Fruit fly (Drosophila melanogaster) whole organism, embryonic: Measurements from ENCODE around the gene Abl.

ENCODE experiments used
- Antp ChIP-seq: fragments of 200-800 bp; sonication (Bioruptor generic); optimal IDR thresholded peaks from 3 replicates; lab custom pipeline; 2016; ENCODE audit warnings: missing biosample characterization, missing genetic modification characterization
- Bdp1 ChIP-seq: fragments of 200-800 bp; sonication (Bioruptor generic); optimal IDR thresholded peaks from 3 replicates; lab custom pipeline; 2016; ENCODE audit warnings: missing biosample characterization, missing genetic modification characterization
- CG10274 ChIP-seq: fragments of 200-800 bp; sonication (Bioruptor generic); optimal IDR thresholded peaks from 3 replicates; lab custom pipeline; 2017; ENCODE audit warnings: missing biosample characterization, mild to moderate bottlenecking, missing genetic modification characterization
- CG10543 ChIP-seq: fragments of 200-800 bp; sonication (Bioruptor generic); optimal IDR thresholded peaks from 3 replicates; lab custom pipeline; 2017; ENCODE audit warnings: missing biosample characterization, mild to moderate bottlenecking, missing genetic modification characterization, moderate library complexity
- CG11247 ChIP-seq: fragments of 200-800 bp; sonication (Bioruptor generic); IDR thresholded peaks from 2 replicates; pipeline ENCODE4 v1.3.6; 2022; ENCODE audit warnings: missing biosample characterization, missing genetic modification characterization
- CG12942 ChIP-seq: fragments of 200-800 bp; sonication (Bioruptor generic); optimal IDR thresholded peaks from 3 replicates; lab custom pipeline; 2016; ENCODE audit warnings: missing biosample characterization, missing genetic modification characterization
- CG13624 ChIP-seq: fragments of 200-800 bp; sonication (Bioruptor generic); optimal IDR thresholded peaks from 2 replicates; lab custom pipeline; 2016; ENCODE audit warnings: missing biosample characterization, missing genetic modification characterization
- CG15011 ChIP-seq: fragments of 200-800 bp; sonication (Bioruptor generic); optimal IDR thresholded peaks from 3 replicates; lab custom pipeline; 2018; ENCODE audit warnings: missing biosample characterization, mild to moderate bottlenecking, missing genetic modification characterization
- CG1602 ChIP-seq: fragments of 200-800 bp; sonication (Bioruptor generic); optimal IDR thresholded peaks from 3 replicates; lab custom pipeline; 2016; ENCODE audit warnings: missing biosample characterization, missing genetic modification characterization
- CG17328 ChIP-seq: fragments of 200-800 bp; sonication (Bioruptor generic); IDR thresholded peaks from 2 replicates; pipeline ENCODE4 v1.3.6; 2022; ENCODE audit warnings: missing biosample characterization, missing genetic modification characterization
- CG17361 ChIP-seq: fragments of 200-800 bp; sonication (Bioruptor generic); IDR thresholded peaks from 3 replicates; pipeline ENCODE4 v1.3.6; 2022; ENCODE audit warnings: missing biosample characterization, missing genetic modification characterization
- CG17829 ChIP-seq: fragments of 200-800 bp; optimal IDR thresholded peaks from 2 replicates; lab custom pipeline; 2019; ENCODE audit warnings: missing biosample characterization, mild to moderate bottlenecking, missing genetic modification characterization, moderate library complexity
- CG2129 ChIP-seq: fragments of 200-800 bp; sonication (Bioruptor generic); IDR thresholded peaks from 2 replicates; pipeline ENCODE4 v1.3.6; 2022; ENCODE audit warnings: missing biosample characterization, missing genetic modification characterization; ENCODE audit not compliant: partially characterized antibody
- CG2199 ChIP-seq: fragments of 200-800 bp; sonication (Bioruptor generic); IDR thresholded peaks from 3 replicates; pipeline ENCODE4 v1.3.6; 2022; ENCODE audit warnings: missing biosample characterization, missing genetic modification characterization
- CG30403 ChIP-seq: fragments of 200-800 bp; sonication (Bioruptor generic); optimal IDR thresholded peaks from 3 replicates; lab custom pipeline; 2016; ENCODE audit warnings: missing biosample characterization, missing genetic modification characterization
- CG31388 ChIP-seq: fragments of 200-800 bp; sonication (Bioruptor generic); optimal IDR thresholded peaks from 2 replicates; lab custom pipeline; 2016; ENCODE audit warnings: missing biosample characterization, missing genetic modification characterization
- CG3163 ChIP-seq: fragments of 200-800 bp; sonication (Bioruptor generic); optimal IDR thresholded peaks from 3 replicates; lab custom pipeline; 2016; ENCODE audit warnings: missing biosample characterization, missing genetic modification characterization
- CG32772 ChIP-seq: fragments of 200-800 bp; sonication (Bioruptor generic); IDR thresholded peaks from 2 replicates; pipeline ENCODE4 v1.3.6; 2022; ENCODE audit warnings: missing biosample characterization, missing genetic modification characterization
- CG3847 ChIP-seq: fragments of 200-800 bp; sonication (Bioruptor generic); IDR thresholded peaks from 2 replicates; pipeline ENCODE4 v1.3.6; 2022; ENCODE audit warnings: missing biosample characterization, missing genetic modification characterization
- CG4360 ChIP-seq: fragments of 200-800 bp; sonication (Bioruptor generic); IDR thresholded peaks from 2 replicates; pipeline ENCODE4 v1.3.6; 2022; ENCODE audit warnings: missing biosample characterization, missing genetic modification characterization
- CG6254 ChIP-seq: fragments of 200-800 bp; sonication (Bioruptor generic); optimal IDR thresholded peaks from 3 replicates; lab custom pipeline; 2017; ENCODE audit warnings: mild to moderate bottlenecking, missing biosample characterization, missing genetic modification reagents, missing genetic modification characterization
- CG6654 ChIP-seq: fragments of 200-800 bp; sonication (Bioruptor generic); optimal IDR thresholded peaks from 2 replicates; lab custom pipeline; 2017; ENCODE audit warnings: missing biosample characterization, mild to moderate bottlenecking, missing genetic modification characterization
- CG6854 ChIP-seq: fragments of 200-800 bp; sonication (Bioruptor generic); optimal IDR thresholded peaks from 3 replicates; lab custom pipeline; 2017; ENCODE audit warnings: missing biosample characterization, mild to moderate bottlenecking, missing genetic modification characterization
- CG7963 ChIP-seq: fragments of 200-800 bp; sonication (Bioruptor generic); IDR thresholded peaks from 3 replicates; pipeline ENCODE4 v1.3.6; 2022; ENCODE audit warnings: missing biosample characterization, missing genetic modification characterization; ENCODE audit not compliant: partially characterized antibody
- CG8478 ChIP-seq: fragments of >200 bp; optimal IDR thresholded peaks from 2 replicates; lab custom pipeline; 2018
- CrebB ChIP-seq: fragments of 200-800 bp; sonication (Bioruptor generic); optimal IDR thresholded peaks from 3 replicates; lab custom pipeline; 2018; ENCODE audit warnings: missing biosample characterization, mild to moderate bottlenecking, missing genetic modification characterization
- Dek ChIP-seq: fragments of 200-800 bp; sonication (Bioruptor generic); optimal IDR thresholded peaks from 3 replicates; lab custom pipeline; 2019; ENCODE audit warnings: missing biosample characterization, mild to moderate bottlenecking, missing genetic modification characterization, moderate library complexity
- Dfd ChIP-seq, 2 experiments: fragments of >200 bp; optimal IDR thresholded peaks; 2 replicates each; lab custom pipeline; 2017; ENCODE audit warnings: missing biosample characterization in 2 of 2, missing genetic modification characterization in 2 of 2
- Dp ChIP-seq: fragments of 200-800 bp; sonication (Bioruptor generic); optimal IDR thresholded peaks from 2 replicates; lab custom pipeline; 2018; ENCODE audit warnings: missing biosample characterization, mild to moderate bottlenecking, missing genetic modification characterization, moderate library complexity
- Ets97D ChIP-seq: fragments of 200-800 bp; sonication (Bioruptor generic); optimal IDR thresholded peaks from 3 replicates; lab custom pipeline; 2016; ENCODE audit warnings: missing biosample characterization, missing genetic modification characterization
- Fer1 ChIP-seq: fragments of 200-800 bp; sonication (Bioruptor generic); optimal IDR thresholded peaks from 2 replicates; lab custom pipeline; 2017; ENCODE audit warnings: missing biosample characterization, mild to moderate bottlenecking, missing genetic modification characterization
- Mes4 ChIP-seq: fragments of 200-800 bp; sonication (Bioruptor generic); optimal IDR thresholded peaks from 2 replicates; lab custom pipeline; 2016; ENCODE audit warnings: missing biosample characterization, missing genetic modification characterization
- Oaz ChIP-seq: fragments of 200-800 bp; sonication (Bioruptor generic); IDR thresholded peaks from 2 replicates; pipeline ENCODE4 v1.3.6; 2022; ENCODE audit warnings: missing biosample characterization, missing genetic modification characterization
- YL-1 ChIP-seq: fragments of 200-800 bp; sonication (Bioruptor generic); optimal IDR thresholded peaks from 3 replicates; lab custom pipeline; 2017; ENCODE audit warnings: missing biosample characterization, mild to moderate bottlenecking, missing genetic modification characterization
- ab ChIP-seq: fragments of 200-800 bp; sonication (Bioruptor generic); optimal IDR thresholded peaks from 2 replicates; lab custom pipeline; 2016; ENCODE audit warnings: missing biosample characterization, missing genetic modification characterization
- cas ChIP-seq: fragments of 200-800 bp; sonication (Bioruptor generic); IDR thresholded peaks from 2 replicates; pipeline ENCODE4 v1.3.6; 2022; ENCODE audit warnings: missing biosample characterization, missing genetic modification characterization
- chinmo ChIP-seq: fragments of 200-800 bp; sonication (Bioruptor generic); IDR thresholded peaks from 4 replicates; pipeline ENCODE4 v1.3.6; 2022; ENCODE audit warnings: missing biosample characterization, missing genetic modification characterization; ENCODE audit not compliant: partially characterized antibody
- fd3F ChIP-seq: fragments of 200-800 bp; sonication (Bioruptor generic); optimal IDR thresholded peaks from 2 replicates; lab custom pipeline; 2018; ENCODE audit warnings: missing biosample characterization, mild to moderate bottlenecking, missing genetic modification characterization, moderate library complexity
- fd64A ChIP-seq: fragments of 200-800 bp; sonication (Bioruptor generic); optimal IDR thresholded peaks from 3 replicates; lab custom pipeline; 2018; ENCODE audit warnings: missing biosample characterization, mild to moderate bottlenecking, missing genetic modification characterization
- fu2 ChIP-seq: fragments of 200-800 bp; sonication (Bioruptor generic); optimal IDR thresholded peaks from 2 replicates; lab custom pipeline; 2016; ENCODE audit warnings: missing biosample characterization, missing genetic modification characterization
- gcm ChIP-seq: fragments of 200-800 bp; sonication (Bioruptor generic); optimal IDR thresholded peaks from 2 replicates; lab custom pipeline; 2019; ENCODE audit warnings: missing biosample characterization, mild to moderate bottlenecking, missing genetic modification characterization, moderate library complexity
- grau ChIP-seq: fragments of 200-800 bp; optimal IDR thresholded peaks from 3 replicates; lab custom pipeline; 2019; ENCODE audit warnings: missing biosample characterization, mild to moderate bottlenecking, missing genetic modification characterization, moderate library complexity
- luna ChIP-seq: fragments of 200-800 bp; sonication (Bioruptor generic); optimal IDR thresholded peaks from 2 replicates; lab custom pipeline; 2016; ENCODE audit warnings: missing biosample characterization, missing genetic modification characterization
- nerfin-1 ChIP-seq: fragments of 200-800 bp; sonication (Bioruptor generic); optimal IDR thresholded peaks from 3 replicates; lab custom pipeline; 2019; ENCODE audit warnings: missing biosample characterization, mild to moderate bottlenecking, missing genetic modification characterization, moderate library complexity
- oc ChIP-seq: fragments of 200-800 bp; sonication (Bioruptor generic); optimal IDR thresholded peaks from 2 replicates; lab custom pipeline; 2018; ENCODE audit warnings: missing biosample characterization, mild to moderate bottlenecking, missing genetic modification characterization, moderate library complexity
- sc ChIP-seq, 3 experiments: fragments of >200 bp in 2 of 3; fragments of 200-800 bp in 1 of 3; sonication (Bioruptor generic) in 1 of 3; optimal IDR thresholded peaks; 2 replicates in 2 of 3; 3 replicates in 1 of 3; lab custom pipeline; 2017; ENCODE audit warnings: mild to moderate bottlenecking in 1 of 3, missing biosample characterization in 1 of 3, missing genetic modification characterization in 1 of 3, missing genetic modification reagents in 1 of 3
- sd ChIP-seq: fragments of 200-800 bp; sonication (Bioruptor generic); optimal IDR thresholded peaks from 3 replicates; lab custom pipeline; 2018; ENCODE audit warnings: missing biosample characterization, mild to moderate bottlenecking, missing genetic modification characterization, moderate library complexity
- slou ChIP-seq: fragments of 200-800 bp; sonication (Bioruptor generic); optimal IDR thresholded peaks from 3 replicates; lab custom pipeline; 2016; ENCODE audit warnings: missing biosample characterization, missing genetic modification characterization
- sr ChIP-seq: fragments of 200-800 bp; sonication (Bioruptor generic); IDR thresholded peaks from 3 replicates; pipeline ENCODE4 v1.3.6; 2022; ENCODE audit warnings: missing biosample characterization, missing genetic modification characterization
- tup ChIP-seq: fragments of 200-800 bp; sonication (Bioruptor generic); optimal IDR thresholded peaks from 2 replicates; lab custom pipeline; 2016; ENCODE audit warnings: missing biosample characterization, mild to moderate bottlenecking, missing genetic modification characterization, moderate library complexity
- usp ChIP-seq: fragments of >200 bp; optimal IDR thresholded peaks from 2 replicates; lab custom pipeline; 2017; ENCODE audit warnings: missing biosample characterization, missing genetic modification characterization
- zfh1 ChIP-seq: fragments of 200-800 bp; sonication (Bioruptor generic); IDR thresholded peaks from 3 replicates; pipeline ENCODE4 v1.3.6; 2022; ENCODE audit warnings: missing biosample characterization, missing genetic modification characterization

Abl gene

dm6 chr3L:16642088-16642507 lies 5.6 kb downstream of the Abl start (continued):
- TF ChIP-seq CrebB (tag; lab: Kevin White, UChicago) (no peak), Antp (GFP tag; lab: Kevin White, UChicago) (peak; percentile 1), Mes4 (no peak), CG3163 (no peak), CG6254 (GFP tag; lab: Kevin White, UChicago) (peak; percentile 56), CG4360 (GFP tag; lab: Robert Waterston, UW) (no peak), CG17829 (tag; lab: Kevin White, UChicago) (peak; percentile 78), CG10274 (no peak), CG2199 (no peak), CG1602 (GFP tag; lab: Kevin White, UChicago) (peak; percentile 66), oc (tag; lab: Kevin White, UChicago) (no peak), chinmo (no peak), CG6654 (peak; percentile 62), zfh1 (GFP tag; lab: Robert Waterston, UW) (peak; percentile 63; the same call in 1 of the 3 replicates), luna (no peak), sc (optimal IDR thresholded peaks at IDR 0.05; lab: Kevin White, UChicago) (no peak), sc (GFP tag; optimal IDR thresholded peaks at IDR 0.05; lab: Kevin White, UChicago) (peak; percentile 72), CG31388 (no peak), fd3F (GFP tag; lab: Kevin White, UChicago) (no peak), CG10543 (GFP tag; lab: Kevin White, UChicago) (no peak), CG17361 (GFP tag; lab: Robert Waterston, UW) (peak; percentile 92), CG13624 (GFP tag; lab: Kevin White, UChicago) (no peak), Bdp1 (GFP tag; lab: Kevin White, UChicago) (no peak), CG3847 (no peak), CG12942 (GFP tag; lab: Kevin White, UChicago) (peak; percentile 27), CG17328 (GFP tag; lab: Robert Waterston, UW) (no peak), Ets97D (GFP tag; lab: Kevin White, UChicago) (no peak), CG32772 (peak; percentile 20; the same call in 1 of the 2 replicates), fd64A (GFP tag; lab: Kevin White, UChicago) (peak; percentile 11), Fer1 (GFP tag; lab: Kevin White, UChicago) (no peak), fu2 (GFP tag; lab: Kevin White, UChicago) (no peak), sr (GFP tag; lab: Robert Waterston, UW) (no peak), CG30403 (peak; percentile 81), tup (no peak), sd (tag; lab: Kevin White, UChicago) (no peak), grau (tag; lab: Kevin White, UChicago) (peak; percentile 65), usp (GFP tag; lab: Kevin White, UChicago) (no peak), ab (GFP tag; lab: Kevin White, UChicago) (no peak), CG11247 (peak; percentile 42; the same call in 1 of the 2 replicates), CG7963 (GFP tag; lab: Robert Waterston, UW) (no peak), Dek (tag; lab: Kevin White, UChicago) (peak; percentile 5), gcm (GFP tag; lab: Kevin White, UChicago) (peak; percentile 4), CG6854 (GFP tag; lab: Kevin White, UChicago) (no peak), CG8478 (no peak), YL-1 (GFP tag; lab: Kevin White, UChicago) (no peak), CG2129 (no peak), Dfd (GFP tag; optimal IDR thresholded peaks at IDR 0.05; lab: Kevin White, UChicago) (no peak), Oaz (GFP tag; lab: Robert Waterston, UW) (no peak), CG15011 (no peak), slou (GFP tag; lab: Kevin White, UChicago) (peak; percentile 15), Dp (no peak), cas (GFP tag; lab: Robert Waterston, UW) (no peak), nerfin-1 (tag; lab: Kevin White, UChicago) (peak; percentile 70)
